Worm (Caenorhabditis elegans) whole organism, young adult: ENCODE results near the gene Y54G2A.37.

Source experiments
- B0261.1 ChIP-seq: sonication (generic microtip); optimal IDR thresholded peaks from 2 replicates; lab custom pipeline; 2016; ENCODE audit warnings: mild to moderate bottlenecking, missing genetic modification characterization, moderate library complexity, missing compliant biosample characterization
- B0336.3 ChIP-seq: fragments of 200-800 bp; sonication (Bioruptor generic); IDR thresholded peaks from 2 replicates; pipeline ENCODE4 v1.3.6; 2022; ENCODE audit warnings: missing genetic modification characterization, missing compliant biosample characterization
- C06A6.2 ChIP-seq: fragments of 200-800 bp; sonication (Bioruptor generic); conservative IDR thresholded peaks from 2 replicates; pipeline ENCODE4 v1.3.6; 2022; ENCODE audit warnings: missing genetic modification characterization, missing compliant biosample characterization
- D2030.7 ChIP-seq: fragments of 200-800 bp; sonication (Bioruptor generic); IDR thresholded peaks from 2 replicates; pipeline ENCODE4 v1.3.6; 2022; ENCODE audit warnings: missing genetic modification reagents, missing genetic modification characterization, missing compliant biosample characterization
- F10E7.11 ChIP-seq: sonication (generic microtip); optimal IDR thresholded peaks from 2 replicates; lab custom pipeline; 2017; ENCODE audit warnings: mild to moderate bottlenecking, missing genetic modification characterization, moderate library complexity, missing compliant biosample characterization
- F23B12.7 ChIP-seq: sonication (generic microtip); optimal IDR thresholded peaks from 2 replicates; lab custom pipeline; 2017; ENCODE audit warnings: missing genetic modification characterization, mild to moderate bottlenecking, missing compliant biosample characterization, antibody characterized with exemption, moderate library complexity; ENCODE audit not compliant: insufficient read depth
- F33H1.4 ChIP-seq: fragments of 200-800 bp; sonication (Bioruptor generic); IDR thresholded peaks from 2 replicates; pipeline ENCODE4 v1.3.6; 2022; ENCODE audit warnings: missing genetic modification reagents, missing genetic modification characterization, missing compliant biosample characterization
- F37B4.10 ChIP-seq: fragments of 200-800 bp; sonication (Bioruptor generic); IDR thresholded peaks from 2 replicates; pipeline ENCODE4 v1.3.6; 2022; ENCODE audit warnings: missing genetic modification characterization, missing compliant biosample characterization
- F39B2.1 ChIP-seq: fragments of 200-800 bp; sonication (Bioruptor generic); IDR thresholded peaks from 2 replicates; pipeline ENCODE4 v1.3.6; 2022; ENCODE audit warnings: missing genetic modification reagents, missing genetic modification characterization, missing compliant biosample characterization
- F49E8.2 ChIP-seq: sonication (generic microtip); optimal IDR thresholded peaks from 3 replicates; lab custom pipeline; 2017; ENCODE audit warnings: missing genetic modification characterization, mild to moderate bottlenecking, missing compliant biosample characterization, antibody characterized with exemption, moderate library complexity; ENCODE audit not compliant: insufficient read depth
- F52B5.7 ChIP-seq: sonication (generic microtip); optimal IDR thresholded peaks from 2 replicates; lab custom pipeline; 2016; ENCODE audit warnings: mild to moderate bottlenecking, missing genetic modification characterization, missing compliant biosample characterization
- F55B11.4 ChIP-seq: sonication (generic microtip); optimal IDR thresholded peaks from 2 replicates; lab custom pipeline; 2016; ENCODE audit warnings: missing compliant biosample characterization, missing genetic modification characterization, borderline replicate concordance; ENCODE audit not compliant: insufficient read depth
- Y53F4B.3 ChIP-seq: fragments of 200-800 bp; sonication (Bioruptor generic); IDR thresholded peaks from 2 replicates; pipeline ENCODE4 v1.3.6; 2022; ENCODE audit warnings: missing genetic modification reagents, missing genetic modification characterization, missing compliant biosample characterization
- Y56A3A.18 ChIP-seq: fragments of 200-800 bp; sonication (Bioruptor generic); IDR thresholded peaks from 2 replicates; pipeline ENCODE4 v1.3.6; 2022; ENCODE audit warnings: missing genetic modification reagents, missing genetic modification characterization, missing compliant biosample characterization
- Y95B8A.8 ChIP-seq: fragments of 200-800 bp; sonication (Bioruptor generic); IDR thresholded peaks from 2 replicates; pipeline ENCODE4 v1.3.6; 2022; ENCODE audit warnings: missing genetic modification reagents, missing genetic modification characterization, missing compliant biosample characterization
- ZK185.1 ChIP-seq: sonication (generic microtip); optimal IDR thresholded peaks from 2 replicates; lab custom pipeline; 2016; ENCODE audit warnings: mild to moderate bottlenecking, missing genetic modification characterization, missing compliant biosample characterization; ENCODE audit not compliant: poor library complexity, severe bottlenecking
- akir-1 ChIP-seq: fragments of 200-800 bp; sonication (Bioruptor generic); optimal IDR thresholded peaks from 2 replicates; lab custom pipeline; 2018; ENCODE audit warnings: mild to moderate bottlenecking, missing genetic modification characterization, moderate library complexity, missing compliant biosample characterization
- ama-1 ChIP-seq, 3 experiments: fragments of 150-350 bp in 1 of 3; sonication (generic microtip) in 2 of 3; optimal IDR thresholded peaks; 2 replicates each; lab custom pipeline; 2014 to 2018; ENCODE audit warnings: missing biosample characterization in 2 of 3, missing genetic modification characterization in 2 of 3, missing genetic modification reagents in 2 of 3
- bed-1 ChIP-seq: fragments of 200-800 bp; sonication (Bioruptor generic); IDR thresholded peaks from 2 replicates; pipeline ENCODE4 v1.3.6; 2022; ENCODE audit warnings: missing genetic modification reagents, missing genetic modification characterization, missing compliant biosample characterization
- bed-2 ChIP-seq: fragments of 200-800 bp; sonication (Bioruptor generic); IDR thresholded peaks from 2 replicates; pipeline ENCODE4 v1.3.6; 2022; ENCODE audit warnings: missing genetic modification reagents, missing genetic modification characterization, missing compliant biosample characterization
- ceh-27 ChIP-seq: fragments of 200-800 bp; sonication (Bioruptor generic); optimal IDR thresholded peaks from 2 replicates; lab custom pipeline; 2018; ENCODE audit warnings: mild to moderate bottlenecking, missing genetic modification characterization, moderate library complexity, missing compliant biosample characterization
- ceh-79 ChIP-seq: sonication (generic microtip); optimal IDR thresholded peaks from 2 replicates; lab custom pipeline; 2017; ENCODE audit warnings: mild to moderate bottlenecking, missing genetic modification characterization, missing compliant biosample characterization
- dpff-1 ChIP-seq: sonication (generic microtip); optimal IDR thresholded peaks from 2 replicates; lab custom pipeline; 2017; ENCODE audit warnings: mild to moderate bottlenecking, missing genetic modification characterization, missing compliant biosample characterization
- efl-1 ChIP-seq: fragments of 150-350 bp; optimal IDR thresholded peaks from 2 replicates; lab custom pipeline; 2014; ENCODE audit warnings: missing biosample characterization, missing genetic modification reagents, missing genetic modification characterization
- ekl-4 ChIP-seq: fragments of 200-800 bp; sonication (Bioruptor generic); IDR thresholded peaks from 2 replicates; pipeline ENCODE4 v1.3.6; 2022; ENCODE audit warnings: missing genetic modification reagents, missing genetic modification characterization, missing compliant biosample characterization
- ets-4 ChIP-seq: fragments of 200-800 bp; sonication (Bioruptor generic); optimal IDR thresholded peaks from 2 replicates; lab custom pipeline; 2018; ENCODE audit warnings: mild to moderate bottlenecking, missing genetic modification characterization, missing compliant biosample characterization
- hlh-26 ChIP-seq: fragments of 200-800 bp; sonication (Bioruptor generic); conservative IDR thresholded peaks from 2 replicates; pipeline ENCODE4 v1.3.6; 2022; ENCODE audit warnings: missing genetic modification reagents, missing genetic modification characterization, missing compliant biosample characterization
- hmg-1.2 ChIP-seq: fragments of 200-800 bp; sonication (Bioruptor generic); IDR thresholded peaks from 2 replicates; pipeline ENCODE4 v1.3.6; 2022; ENCODE audit warnings: missing genetic modification reagents, missing genetic modification characterization, missing compliant biosample characterization
- hrde-1 ChIP-seq: sonication (generic microtip); optimal IDR thresholded peaks from 2 replicates; lab custom pipeline; 2016; ENCODE audit warnings: missing genetic modification characterization, mild to moderate bottlenecking, missing compliant biosample characterization, moderate library complexity, missing genotype, missing genetic modification reagents, borderline replicate concordance
- lin-26 ChIP-seq: fragments of 200-800 bp; sonication (Bioruptor generic); IDR thresholded peaks from 2 replicates; pipeline ENCODE4 v1.3.6; 2022; ENCODE audit warnings: missing genetic modification reagents, missing genetic modification characterization, missing compliant biosample characterization
- lin-35 ChIP-seq, 3 experiments: fragments of 150-350 bp in 2 of 3; sonication (generic microtip) in 1 of 3; optimal IDR thresholded peaks; 2 replicates each; lab custom pipeline; 2014 to 2018; ENCODE audit warnings: missing biosample characterization in 3 of 3, missing genetic modification characterization in 3 of 3, missing genetic modification reagents in 3 of 3
- lin-54 ChIP-seq: fragments of 200-800 bp; sonication (Bioruptor generic); optimal IDR thresholded peaks from 2 replicates; lab custom pipeline; 2018; ENCODE audit warnings: mild to moderate bottlenecking, missing genetic modification characterization, missing compliant biosample characterization
- lsl-1 ChIP-seq: fragments of 200-800 bp; sonication (Bioruptor generic); optimal IDR thresholded peaks from 2 replicates; lab custom pipeline; 2018; ENCODE audit warnings: mild to moderate bottlenecking, missing genetic modification characterization, moderate library complexity, missing compliant biosample characterization
- mes-4 ChIP-seq: sonication (generic microtip); optimal IDR thresholded peaks from 2 replicates; lab custom pipeline; 2016; ENCODE audit warnings: missing genotype, missing genetic modification characterization, missing compliant biosample characterization
- mxl-1 ChIP-seq: sonication (generic microtip); optimal IDR thresholded peaks from 2 replicates; lab custom pipeline; 2016; ENCODE audit warnings: missing genetic modification characterization, missing compliant biosample characterization
- nfyb-1 ChIP-seq: fragments of 200-800 bp; sonication (Bioruptor generic); IDR thresholded peaks from 2 replicates; pipeline ENCODE4 v1.3.6; 2022; ENCODE audit warnings: missing genetic modification reagents, missing genetic modification characterization, missing compliant biosample characterization
- nhr-27 ChIP-seq: fragments of 200-800 bp; sonication (Bioruptor generic); optimal IDR thresholded peaks from 2 replicates; lab custom pipeline; 2018; ENCODE audit warnings: mild to moderate bottlenecking, missing genetic modification characterization, moderate library complexity, missing compliant biosample characterization
- sea-2 ChIP-seq: fragments of 200-800 bp; sonication (Bioruptor generic); IDR thresholded peaks from 2 replicates; pipeline ENCODE4 v1.3.6; 2022; ENCODE audit warnings: missing genetic modification characterization, missing compliant biosample characterization
- snpc-1.3 ChIP-seq: sonication (generic microtip); optimal IDR thresholded peaks from 2 replicates; lab custom pipeline; 2017; ENCODE audit warnings: missing genetic modification characterization, mild to moderate bottlenecking, missing compliant biosample characterization, antibody characterized with exemption, moderate library complexity, missing genotype, missing genetic modification reagents; ENCODE audit not compliant: insufficient read depth
- somi-1 ChIP-seq: fragments of 200-800 bp; sonication (Bioruptor generic); optimal IDR thresholded peaks from 2 replicates; lab custom pipeline; 2018; ENCODE audit warnings: mild to moderate bottlenecking, missing genetic modification characterization, missing compliant biosample characterization
- sptf-2 ChIP-seq: fragments of 200-800 bp; sonication (Bioruptor generic); optimal IDR thresholded peaks from 2 replicates; lab custom pipeline; 2018; ENCODE audit warnings: mild to moderate bottlenecking, missing genetic modification characterization, missing compliant biosample characterization
- tbp1 ChIP-seq: fragments of 200-800 bp; sonication (Bioruptor generic); optimal IDR thresholded peaks from 2 replicates; lab custom pipeline; 2018; ENCODE audit warnings: mild to moderate bottlenecking, missing genetic modification characterization, missing compliant biosample characterization
- tbx-9 ChIP-seq: sonication (generic microtip); optimal IDR thresholded peaks from 2 replicates; lab custom pipeline; 2016; ENCODE audit warnings: borderline replicate concordance, missing genetic modification characterization, inconsistent platforms, missing compliant biosample characterization
- unc-130 ChIP-seq: sonication (generic microtip); optimal IDR thresholded peaks from 2 replicates; lab custom pipeline; 2016; ENCODE audit warnings: missing genetic modification reagents, missing genetic modification characterization, missing compliant biosample characterization
- unc-62 ChIP-seq: fragments of 150-350 bp; optimal IDR thresholded peaks from 2 replicates; lab custom pipeline; 2014; ENCODE audit warnings: missing biosample characterization, missing genetic modification reagents, missing genetic modification characterization
- xnd-1 ChIP-seq: sonication (generic microtip); optimal IDR thresholded peaks from 2 replicates; lab custom pipeline; 2016; ENCODE audit warnings: missing genotype, missing genetic modification reagents, missing genetic modification characterization, missing compliant biosample characterization
- ztf-18 ChIP-seq: sonication (generic microtip); optimal IDR thresholded peaks from 2 replicates; lab custom pipeline; 2016; ENCODE audit warnings: missing genotype, mild to moderate bottlenecking, missing genetic modification characterization, missing compliant biosample characterization
- ztf-25 ChIP-seq: fragments of 200-800 bp; sonication (Bioruptor generic); IDR thresholded peaks from 2 replicates; pipeline ENCODE4 v1.3.6; 2022; ENCODE audit warnings: missing genetic modification reagents, missing genetic modification characterization, missing compliant biosample characterization

Gene Y54G2A.37

ce11 chrIV:2808154-2808553 is 12.4 kb upstream of the Y54G2A.37 start (continued):
- TF ChIP-seq ekl-4 (GFP tag; lab: Robert Waterston, UW), result no peak
- TF ChIP-seq lin-26 (GFP tag; lab: Robert Waterston, UW), result peak; percentile 75; the same call in 1 of the 2 replicates
- no peak for TF ChIP-seq F10E7.11 (tag; lab: Kevin White, UChicago)
- TF ChIP-seq ZK185.1 (tag; lab: Kevin White, UChicago), result no peak
- no peak for TF ChIP-seq F37B4.10
- TF ChIP-seq C06A6.2 (GFP tag; lab: Robert Waterston, UW), result no peak
- TF ChIP-seq F23B12.7, result no peak
- TF ChIP-seq hlh-26 (GFP tag; lab: Robert Waterston, UW), result no peak
- TF ChIP-seq nhr-27 (tag; lab: Kevin White, UChicago), result no peak
- no peak for TF ChIP-seq bed-1
- no peak for TF ChIP-seq dpff-1 (tag; lab: Kevin White, UChicago)
- TF ChIP-seq Y53F4B.3 (GFP tag; lab: Robert Waterston, UW), result no peak
- TF ChIP-seq ceh-27, result no peak
- no peak for TF ChIP-seq lin-35 (GFP tag; optimal IDR thresholded peaks at IDR 0.05; lab: Kevin White, UChicago)
- no peak for TF ChIP-seq bed-2
- TF ChIP-seq efl-1 (GFP tag; lab: Kevin White, UChicago), result no peak
- no peak for TF ChIP-seq F55B11.4 (tag; lab: Kevin White, UChicago)
- no peak for TF ChIP-seq snpc-1.3
- no peak for TF ChIP-seq nfyb-1 (GFP tag; lab: Robert Waterston, UW)
- no peak for TF ChIP-seq unc-62
- TF ChIP-seq tbx-9 (tag; lab: Kevin White, UChicago), result no peak
- TF ChIP-seq akir-1 (GFP tag; lab: Kevin White, UChicago), result no peak
- no peak for TF ChIP-seq ama-1 (optimal IDR thresholded peaks at IDR 0.05; lab: Kevin White, UChicago)
- TF ChIP-seq ama-1 (GFP tag; optimal IDR thresholded peaks at IDR 0.05; lab: Kevin White, UChicago), result no peak
- no peak for TF ChIP-seq lin-54 (GFP tag; lab: Kevin White, UChicago)
- TF ChIP-seq unc-130 (GFP tag; lab: Kevin White, UChicago), result no peak
- no peak for TF ChIP-seq hrde-1 (tag; lab: Kevin White, UChicago)
- no peak for TF ChIP-seq F39B2.1
- no peak for TF ChIP-seq B0336.3 (GFP tag; lab: Robert Waterston, UW)
- peak; percentile 35; the same call in 1 of the 2 replicates for TF ChIP-seq F33H1.4 (GFP tag; lab: Robert Waterston, UW)
- TF ChIP-seq sptf-2 (GFP tag; lab: Kevin White, UChicago), result no peak
- no peak for TF ChIP-seq ceh-79 (tag; lab: Kevin White, UChicago)
- TF ChIP-seq ztf-18 (tag; lab: Kevin White, UChicago), result peak; percentile 17
- TF ChIP-seq ets-4 (GFP tag; lab: Kevin White, UChicago), result no peak
- peak; percentile 89 for TF ChIP-seq tbp1 (GFP tag; lab: Kevin White, UChicago)
- TF ChIP-seq mes-4 (tag; lab: Kevin White, UChicago), result peak; percentile 26
- no peak for TF ChIP-seq xnd-1 (tag; lab: Kevin White, UChicago)
- no peak for TF ChIP-seq F49E8.2
- TF ChIP-seq F52B5.7, result peak; percentile 4
- no peak for TF ChIP-seq Y95B8A.8 (GFP tag; lab: Robert Waterston, UW)
- no peak for TF ChIP-seq sea-2 (GFP tag; lab: Robert Waterston, UW)
- TF ChIP-seq hmg-1.2, result peak; percentile 59
- no peak for TF ChIP-seq somi-1 (GFP tag; lab: Kevin White, UChicago)
- peak; percentile 70 for TF ChIP-seq B0261.1 (tag; lab: Kevin White, UChicago)
- TF ChIP-seq D2030.7 (GFP tag; lab: Robert Waterston, UW), result peak; percentile 62
- TF ChIP-seq lsl-1 (GFP tag; lab: Kevin White, UChicago), result peak; percentile 7
- TF ChIP-seq Y56A3A.18 (GFP tag; lab: Robert Waterston, UW), result 0 out of 2 replicates have a peak, but pooled peaks have one; percentile 29
- no peak for TF ChIP-seq ztf-25 (GFP tag; lab: Robert Waterston, UW)
- TF ChIP-seq mxl-1 (tag; lab: Kevin White, UChicago), result no peak
